Fruit fly (Drosophila melanogaster): ENCODE results near the gene CG32643.
A peak's percentile ranks its signal among the peaks of the same experiment; 100 is the strongest.

dm6 chrX:12957412-12957895 lies 26.9 kb upstream of the CG32643 start, which contains the start of gene hec:
- TF ChIP-seq CkIIα-i1 (GFP tag; IDR thresholded peaks at IDR 0.05), result no peak
- no peak for TF ChIP-seq br (optimal IDR thresholded peaks at IDR 0.05)
- TF ChIP-seq sug (tag; optimal IDR thresholded peaks at IDR 0.05), result no peak
- TF ChIP-seq MTF-1 (GFP tag; optimal IDR thresholded peaks at IDR 0.05; ENCODE audit: borderline replicate concordance), result no peak
- TF ChIP-seq Bteb2 (GFP tag; optimal IDR thresholded peaks at IDR 0.05), result no peak
- TF ChIP-seq CG3838 (GFP tag; optimal IDR thresholded peaks at IDR 0.05), result no peak
- TF ChIP-seq CG13123 (GFP tag; optimal IDR thresholded peaks at IDR 0.05), result no peak
- TF ChIP-seq CG1603 (tag; optimal IDR thresholded peaks at IDR 0.05), result no peak
- peak; percentile 15; the same call in 1 of the 2 replicates for TF ChIP-seq E2f2 (GFP tag; IDR thresholded peaks at IDR 0.05)
- no peak for TF ChIP-seq danr (GFP tag; IDR thresholded peaks at IDR 0.05)

All from whole organism, embryonic.